Worm (Caenorhabditis elegans): Measurements from ENCODE around the gene F10E7.5.

ce11 chrII:7121762-7122292, 10.0 kb downstream of the F10E7.5 start, which contains the start of gene F10E7.2:
- TF ChIP-seq dpl-1 (GFP tag; optimal IDR thresholded peaks at IDR 0.05), result no peak
- TF ChIP-seq snpc-1.3 (tag; optimal IDR thresholded peaks at IDR 0.05; ENCODE audit: insufficient read depth), result peak; percentile 68
- TF ChIP-seq ama-1 (optimal IDR thresholded peaks at IDR 0.05), result no peak
- TF ChIP-seq ama-1 (GFP tag; optimal IDR thresholded peaks at IDR 0.05), result no peak
- no peak for TF ChIP-seq pha-4 (tag; optimal IDR thresholded peaks at IDR 0.05)
- TF ChIP-seq bed-1 (GFP tag; IDR thresholded peaks at IDR 0.05), result no peak
- no peak for TF ChIP-seq rpc-1 (optimal IDR thresholded peaks at IDR 0.05)
- no peak for TF ChIP-seq rpc-1 (tag; optimal IDR thresholded peaks at IDR 0.05)
- no peak for TF ChIP-seq F10E7.11 (tag; optimal IDR thresholded peaks at IDR 0.05)
- no peak for TF ChIP-seq nhr-90 (tag; optimal IDR thresholded peaks at IDR 0.05)
- TF ChIP-seq cebp-1 (GFP tag; IDR thresholded peaks at IDR 0.05), result no peak
- TF ChIP-seq cebp-1 (tag; optimal IDR thresholded peaks at IDR 0.05), result no peak
- no peak for TF ChIP-seq him-1 (tag; optimal IDR thresholded peaks at IDR 0.05)
- peak; percentile 38; the same call in 1 of the 2 replicates for TF ChIP-seq D2030.7 (GFP tag; IDR thresholded peaks at IDR 0.05)
- no peak for TF ChIP-seq tlf-1 (GFP tag; optimal IDR thresholded peaks at IDR 0.05)
- no peak for TF ChIP-seq nhr-179 (tag; optimal IDR thresholded peaks at IDR 0.05)
- TF ChIP-seq snpc-4 (GFP tag; optimal IDR thresholded peaks at IDR 0.05), result no peak
- TF ChIP-seq snpc-4 (tag; optimal IDR thresholded peaks at IDR 0.05), result peak in 1 of 4 experiments; percentile 19

Data from whole organism, young adult.